Fruit fly (Drosophila melanogaster): ENCODE data around the gene Tie.

dm6 chr3L:4555136-4555535 lies 23.2 kb upstream of the Tie start, which contains the start of gene CG33777:
- no peak for TF ChIP-seq D1 (tag; optimal IDR thresholded peaks at IDR 0.05)
- TF ChIP-seq Pif1B (GFP tag; optimal IDR thresholded peaks at IDR 0.05): no peak
- no peak for TF ChIP-seq CG9948 (tag; optimal IDR thresholded peaks at IDR 0.05)
- TF ChIP-seq CG10348 (GFP tag; IDR thresholded peaks at IDR 0.05): no peak
- no peak for TF ChIP-seq gl (tag; optimal IDR thresholded peaks at IDR 0.05)
- no peak for TF ChIP-seq Ets98B (GFP tag; IDR thresholded peaks at IDR 0.05)
- TF ChIP-seq Pif1A (GFP tag; optimal IDR thresholded peaks at IDR 0.05): no peak
- TF ChIP-seq CG8159 (tag; optimal IDR thresholded peaks at IDR 0.05): no peak
- no peak for TF ChIP-seq CG15710 (tag; optimal IDR thresholded peaks at IDR 0.05)

All from whole organism, pupa.